Fruit fly (Drosophila melanogaster): ENCODE results near the gene Pgk.
A peak's percentile ranks its signal among the peaks of the same experiment; 100 is the strongest.

The Pgk gene

DNA sequence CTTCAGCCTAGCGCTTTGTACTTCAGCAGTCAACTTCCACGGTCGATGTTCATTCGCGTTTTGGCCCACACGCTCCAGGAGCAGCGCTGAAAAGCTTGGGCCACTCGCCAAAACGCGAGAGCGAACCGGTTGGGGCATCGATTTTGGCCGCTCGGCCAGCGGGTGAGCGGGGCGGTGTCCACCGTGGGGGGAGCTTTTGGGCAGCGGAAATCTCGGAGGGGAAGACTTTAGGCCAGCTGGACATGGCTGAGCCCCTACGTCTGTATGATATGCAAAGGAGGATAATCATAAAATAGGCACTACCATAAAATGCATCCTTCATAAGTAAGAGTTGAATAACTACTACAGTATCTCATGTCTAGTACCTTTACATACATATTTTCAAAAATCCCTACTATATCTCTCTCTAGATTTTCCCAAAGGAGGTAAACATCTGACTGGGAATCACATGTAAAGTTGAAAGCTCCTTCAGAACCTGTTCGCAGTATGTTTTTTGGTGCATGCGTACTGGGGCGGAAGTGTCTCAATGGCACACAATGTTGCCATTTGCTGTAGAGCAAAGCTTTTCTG is 47.1 kb upstream of the Pgk start, which contains the start of gene Syt1 (continued):
- TF ChIP-seq CG33213 (GFP tag; optimal IDR thresholded peaks at IDR 0.05) (no peak), pzg (GFP tag; optimal IDR thresholded peaks at IDR 0.05) (no peak), da (GFP tag; optimal IDR thresholded peaks at IDR 0.05) (no peak), CG5953 (GFP tag; IDR thresholded peaks at IDR 0.05) (no peak), Neu2 (GFP tag; optimal IDR thresholded peaks at IDR 0.05; ENCODE audit: borderline replicate concordance) (no peak), Dek (tag; optimal IDR thresholded peaks at IDR 0.05) (no peak), gt (GFP tag; IDR thresholded peaks at IDR 0.05) (no peak), aop (GFP tag; IDR thresholded peaks at IDR 0.05) (no peak), NFAT (GFP tag; IDR thresholded peaks at IDR 0.05) (peak; percentile 22; the same call in 1 of the 2 replicates), CG1529 (GFP tag; optimal IDR thresholded peaks at IDR 0.05) (no peak), crc (GFP tag; optimal IDR thresholded peaks at IDR 0.05) (no peak), bab2 (GFP tag; optimal IDR thresholded peaks at IDR 0.05) (no peak), CG11695 (GFP tag; IDR thresholded peaks at IDR 0.05) (no peak), wdn (GFP tag; IDR thresholded peaks at IDR 0.05) (no peak), bigmax (GFP tag; optimal IDR thresholded peaks at IDR 0.05) (no peak), Antp (GFP tag; optimal IDR thresholded peaks at IDR 0.05) (no peak), CG7372 (GFP tag; IDR thresholded peaks at IDR 0.05) (no peak), Xrp1 (GFP tag; IDR thresholded peaks at IDR 0.05) (no peak), Ets65A (GFP tag) (peak; percentile 84), CG17385 (GFP tag; optimal IDR thresholded peaks at IDR 0.05) (no peak), CG2712 (tag; optimal IDR thresholded peaks at IDR 0.05) (no peak), mld (GFP tag; IDR thresholded peaks at IDR 0.05; ENCODE audit: partially characterized antibody) (no peak), peb (GFP tag; IDR thresholded peaks at IDR 0.05) (no peak), ara (GFP tag; IDR thresholded peaks at IDR 0.05) (no peak), sima (GFP tag; optimal IDR thresholded peaks at IDR 0.05) (no peak), MTF-1 (GFP tag; optimal IDR thresholded peaks at IDR 0.05; ENCODE audit: borderline replicate concordance) (no peak), croc (GFP tag; conservative IDR thresholded peaks at IDR 0.05) (no peak), CG14860 (GFP tag; IDR thresholded peaks at IDR 0.05; ENCODE audit: partially characterized antibody) (no peak), CG8359 (GFP tag; optimal IDR thresholded peaks at IDR 0.05; ENCODE audit: borderline replicate concordance) (no peak), Dad (GFP tag; optimal IDR thresholded peaks at IDR 0.05) (no peak), CG17912 (GFP tag; optimal IDR thresholded peaks at IDR 0.05) (no peak), GATAe (GFP tag; conservative IDR thresholded peaks at IDR 0.05) (no peak), Sox100B (GFP tag; optimal IDR thresholded peaks at IDR 0.05) (no peak), stc (GFP tag; IDR thresholded peaks at IDR 0.05) (no peak), dm (GFP tag; optimal IDR thresholded peaks at IDR 0.05) (no peak), CG2120 (GFP tag; optimal IDR thresholded peaks at IDR 0.05) (peak; percentile 2), Sry-δ (GFP tag; optimal IDR thresholded peaks at IDR 0.05) (no peak), CG2875 (GFP tag; optimal IDR thresholded peaks at IDR 0.05) (no peak), CG4820 (GFP tag; optimal IDR thresholded peaks at IDR 0.05) (no peak), Hr3 (GFP tag; optimal IDR thresholded peaks at IDR 0.05) (no peak), Stat92E (GFP tag; optimal IDR thresholded peaks at IDR 0.05) (no peak), CG34422 (GFP tag; IDR thresholded peaks at IDR 0.05) (no peak), kah (GFP tag; optimal IDR thresholded peaks at IDR 0.05) (no peak), CG3847 (GFP tag; IDR thresholded peaks at IDR 0.05) (no peak), hbn (GFP tag; IDR thresholded peaks at IDR 0.05; ENCODE audit: partially characterized antibody) (no peak), ham (GFP tag; IDR thresholded peaks at IDR 0.05) (no peak), Hey (tag; optimal IDR thresholded peaks at IDR 0.05) (no peak), CG11398 (GFP tag; optimal IDR thresholded peaks at IDR 0.05) (no peak), slp2 (GFP tag; optimal IDR thresholded peaks at IDR 0.05) (no peak), CG7556 (GFP tag; optimal IDR thresholded peaks at IDR 0.05) (no peak), HmgD (GFP tag; optimal IDR thresholded peaks at IDR 0.05) (no peak), CG15269 (tag; optimal IDR thresholded peaks at IDR 0.05) (no peak)
